Fruit fly (Drosophila melanogaster) ovary, adult (tissue): ENCODE data around the gene chic.

Experiments
- CG17801 ChIP-seq: fragments of 200-800 bp; optimal IDR thresholded peaks from 2 replicates; lab custom pipeline; 2019; ENCODE audit warnings: missing biosample characterization, mild to moderate bottlenecking, missing genetic modification characterization, moderate library complexity; ENCODE audit not compliant: partially characterized antibody

The chic gene

dm6 chr2L:5990447-5990846, 9.6 kb upstream of the chic start:
- TF ChIP-seq CG17801 (GFP tag; lab: Kevin White, UChicago) = no peak

DNA sequence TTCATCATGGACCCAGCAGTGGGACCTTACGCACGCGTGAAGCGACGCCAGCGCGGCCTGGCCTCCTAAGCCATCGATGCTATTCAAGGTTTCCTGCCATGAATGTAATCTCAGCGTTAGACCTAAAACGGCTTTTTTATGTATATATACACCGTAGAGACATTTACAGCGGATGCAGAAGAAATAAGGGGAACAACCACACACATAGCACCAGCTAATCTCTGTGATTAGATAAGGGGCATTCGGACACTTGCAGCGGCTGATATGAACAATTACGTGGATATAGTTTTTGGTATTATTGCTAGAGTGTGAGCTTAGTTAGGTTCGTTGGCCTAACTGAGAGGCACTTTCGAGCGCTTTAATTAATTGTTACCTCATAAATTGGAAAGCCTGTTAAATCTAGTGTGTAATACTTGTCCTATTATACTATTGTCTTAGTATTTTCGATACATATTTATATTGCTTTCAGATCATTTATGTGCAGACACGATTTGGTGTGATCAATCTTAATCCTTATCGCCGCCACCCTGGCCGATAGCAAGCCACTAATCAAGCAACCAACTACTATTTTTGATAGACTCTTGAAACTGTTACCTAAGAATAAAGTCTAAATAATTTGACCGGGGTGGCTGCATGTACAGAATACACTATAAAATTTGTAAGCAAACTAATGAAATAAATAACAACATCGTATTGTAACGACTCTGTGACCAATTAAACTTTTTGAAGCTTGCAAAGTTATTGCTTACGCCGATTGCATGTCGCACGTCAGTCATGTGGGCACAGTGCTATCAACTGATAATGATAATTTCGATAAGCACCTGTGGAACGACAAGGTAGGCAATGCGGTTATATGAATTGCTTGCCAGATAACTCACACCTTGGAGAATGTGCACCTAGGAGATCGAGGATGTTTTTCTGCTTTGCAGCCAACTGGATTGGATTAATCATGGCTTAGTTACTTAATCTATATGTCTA, 7.6 kb upstream of the chic start:
- no peak for TF ChIP-seq CG17801 (GFP tag; lab: Kevin White, UChicago)

- no peak for TF ChIP-seq CG17801 (GFP tag; lab: Kevin White, UChicago)
These were observed 6.1 kb upstream of the chic start for dm6 chr2L:5986940-5987339.

- TF ChIP-seq CG17801 (GFP tag; lab: Kevin White, UChicago) = peak; percentile 63
These were observed 5.3 kb upstream of the chic start, which contains the start of gene ifc for dm6 chr2L:5986094-5986493. Gene ifc (plus strand): TSS chr2L:5986348.

DNA sequence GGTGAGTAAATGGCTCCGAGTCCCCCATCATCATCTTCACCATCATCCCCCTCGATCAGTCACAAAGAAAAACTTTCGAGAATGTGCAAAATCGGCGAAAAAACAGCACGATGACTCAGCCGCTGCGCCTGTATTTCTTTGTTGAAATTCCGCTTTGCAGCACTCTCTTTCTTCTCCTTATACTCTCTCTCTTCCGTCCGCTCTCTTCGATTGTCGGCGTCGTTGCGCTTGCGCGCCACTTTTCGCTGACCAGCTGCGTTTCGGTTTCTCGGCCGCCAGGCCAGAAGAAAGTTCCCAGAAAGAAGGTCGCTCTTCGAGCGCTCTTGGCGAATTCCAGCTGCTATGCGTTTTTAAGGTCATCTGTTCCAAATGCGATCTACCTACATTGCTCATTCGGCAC, 2.4 kb upstream of the chic start:
- no peak for TF ChIP-seq CG17801 (GFP tag; lab: Kevin White, UChicago)

- peak; percentile 64 for TF ChIP-seq CG17801 (GFP tag; lab: Kevin White, UChicago)
These were observed 1.6 kb upstream of the chic start for dm6 chr2L:5982334-5982987.

DNA sequence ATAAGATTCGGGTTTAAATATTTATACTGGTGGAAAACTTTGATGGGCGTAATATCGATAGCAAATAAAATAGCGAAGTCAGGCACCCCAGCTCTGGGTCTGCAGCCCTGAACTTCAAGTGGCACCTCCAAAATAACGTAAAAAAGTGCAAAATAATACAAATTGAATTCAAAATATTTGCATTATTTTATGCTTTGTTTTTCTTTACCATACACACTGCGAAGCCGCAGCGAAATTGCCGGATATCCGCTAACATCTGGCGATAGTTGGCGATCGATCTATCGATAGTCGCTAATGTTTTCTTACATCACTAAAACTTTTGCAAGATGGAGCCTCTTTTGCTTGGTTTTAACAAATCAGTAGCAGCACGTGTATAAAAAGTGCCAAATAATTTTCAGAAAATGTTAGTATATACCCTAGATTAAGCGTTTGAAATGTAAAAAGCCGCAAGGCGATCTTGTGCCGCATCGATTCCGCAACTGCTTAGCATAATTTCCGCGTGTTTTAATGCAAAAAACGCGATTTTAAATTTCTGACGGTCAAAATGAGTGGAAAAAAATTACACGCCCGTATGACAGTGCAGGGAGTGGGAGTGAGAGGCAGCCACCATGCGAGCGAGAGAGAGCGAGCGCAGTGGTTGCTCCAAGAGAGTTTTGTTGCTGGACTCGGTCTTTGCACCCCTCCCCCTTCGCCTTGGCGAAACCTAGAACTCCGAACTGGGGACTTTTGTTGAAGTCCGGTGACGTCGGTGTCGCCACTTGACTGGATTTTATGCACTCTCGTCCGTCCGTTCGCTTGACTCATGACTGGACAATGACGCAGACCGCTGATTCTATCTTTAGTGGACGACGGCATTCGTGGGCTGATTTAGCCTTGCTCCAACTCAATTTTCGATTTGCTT, 865 bp upstream of the chic start, which contains the start of gene eIF4A:
Gene eIF4A (plus strand): TSS at position 332 of the 901 bp plus-strand sequence.
- peak; percentile 27 for TF ChIP-seq CG17801 (GFP tag; lab: Kevin White, UChicago)

- TF ChIP-seq CG17801 (GFP tag; lab: Kevin White, UChicago) = peak; percentile 70
These were observed 609 bp downstream of the chic start for dm6 chr2L:5979957-5980861.

dm6 chr2L:5979055-5979399, 1.8 kb downstream of the chic start:
- TF ChIP-seq CG17801 (GFP tag; lab: Kevin White, UChicago) = no peak

DNA sequence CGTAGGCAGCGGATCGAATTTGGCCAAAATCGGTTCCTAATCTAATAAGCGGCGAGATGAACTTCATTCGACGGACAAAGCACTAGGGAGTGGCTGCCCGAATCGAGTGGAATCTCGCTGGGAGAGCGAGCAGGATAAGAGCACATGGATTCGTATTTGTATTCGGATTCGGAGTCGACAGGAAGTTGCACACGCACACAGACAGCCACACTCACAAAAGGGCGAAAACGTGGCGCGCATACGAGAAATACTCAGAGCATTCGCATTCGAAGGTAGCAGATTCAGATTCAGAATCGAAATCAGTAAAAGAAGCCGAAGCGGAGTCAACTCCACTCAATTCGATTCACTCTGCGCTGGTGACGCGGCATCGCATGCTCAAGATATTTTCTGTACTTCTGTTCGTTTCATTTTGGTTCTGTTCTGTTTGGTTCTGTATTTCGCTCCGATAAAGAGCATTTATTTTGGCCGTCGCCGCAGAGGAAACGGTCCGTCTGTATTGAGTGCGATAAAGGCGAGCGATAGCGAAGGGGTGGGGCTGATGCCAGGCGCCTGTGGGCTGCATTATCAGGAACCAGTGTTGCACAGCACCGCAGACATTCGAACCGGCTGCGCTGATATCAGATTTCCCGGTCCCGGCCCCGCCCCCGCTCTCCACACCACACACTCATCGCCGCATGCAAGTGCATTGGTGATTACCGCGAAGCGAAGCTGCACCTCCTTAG, 2.3 kb downstream of the chic start:
- TF ChIP-seq CG17801 (GFP tag; lab: Kevin White, UChicago) = no peak

DNA sequence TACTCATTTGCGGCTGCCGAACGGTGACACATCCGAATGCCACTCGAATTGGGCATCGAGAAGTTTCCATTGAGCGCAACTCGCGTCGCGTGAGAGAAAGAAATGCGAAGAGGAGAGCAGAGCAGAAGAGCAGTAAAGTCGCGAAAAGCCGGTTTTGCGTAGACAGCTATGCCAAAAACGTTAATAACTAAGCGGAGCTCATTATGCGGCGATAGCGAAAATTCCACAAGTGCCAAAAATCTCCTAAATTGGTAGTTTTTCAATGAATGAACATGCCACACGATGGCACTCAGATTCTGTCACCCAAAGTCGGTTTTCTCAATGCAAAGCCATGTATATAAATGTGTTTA, 3.1 kb downstream of the chic start:
- no peak for TF ChIP-seq CG17801 (GFP tag; lab: Kevin White, UChicago)

- TF ChIP-seq CG17801 (GFP tag; lab: Kevin White, UChicago) = no peak
These were observed 3.6 kb downstream of the chic start for dm6 chr2L:5977070-5977728.

- TF ChIP-seq CG17801 (GFP tag; lab: Kevin White, UChicago) = no peak
These were observed 5.2 kb downstream of the chic start for dm6 chr2L:5975601-5976000.
